Worm (Caenorhabditis elegans) whole organism, early embryonic: Measurements from ENCODE around the gene B0252.11.

Experiments used
- ama-1 ChIP-seq: fragments of 150-350 bp; optimal IDR thresholded peaks from 2 replicates; lab custom pipeline; 2014
- pes-1 ChIP-seq: fragments of 200-800 bp; sonication (Bioruptor generic); IDR thresholded peaks from 2 replicates; pipeline ENCODE4 v1.3.6; 2022; ENCODE audit warnings: missing genetic modification reagents, missing genetic modification characterization, missing compliant biosample characterization

DNA sequence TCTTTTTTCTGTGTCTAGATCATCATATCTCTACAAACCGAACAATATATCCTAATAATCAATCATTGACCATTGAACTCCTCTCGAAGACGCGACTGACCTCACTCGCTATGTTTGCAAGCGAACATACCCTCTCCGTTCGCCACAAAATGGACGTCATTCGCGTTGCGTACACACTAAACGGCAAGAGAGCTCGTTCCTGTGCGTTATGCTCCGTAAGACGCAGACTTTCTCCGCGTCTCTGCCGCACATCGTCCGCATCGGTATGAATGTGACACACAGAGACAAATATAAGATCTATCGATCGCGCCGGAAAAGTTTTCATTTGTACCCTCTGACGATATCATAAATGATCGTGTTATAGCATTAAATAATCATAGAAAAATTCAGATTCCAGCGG, 8.4 kb upstream of the B0252.11 start:
- no peak for TF ChIP-seq ama-1 (lab: Kevin White, UChicago)
- TF ChIP-seq pes-1, result no peak
